Worm (Caenorhabditis elegans) whole organism, L4/young adult: ENCODE measurements around the gene srxa-12.

ENCODE experiments used
- dao-5 ChIP-seq: sonication (generic microtip); optimal IDR thresholded peaks from 2 replicates; lab custom pipeline; 2016; ENCODE audit warnings: missing genotype, missing genetic modification characterization, moderate library complexity, missing compliant biosample characterization
- him-1 ChIP-seq: sonication (generic microtip); optimal IDR thresholded peaks from 2 replicates; lab custom pipeline; 2016; ENCODE audit warnings: missing genotype, missing genetic modification reagents, missing genetic modification characterization, missing compliant biosample characterization

- no peak for TF ChIP-seq dao-5
- TF ChIP-seq him-1 (tag; lab: Kevin White, UChicago) = no peak
These were observed 10.4 kb downstream of the srxa-12 start, which contains the start of gene srw-145 for ce11 chrV:13936850-13937249.
